Fruit fly (Drosophila melanogaster) whole organism, embryonic: ENCODE measurements around the gene Stat92E.
A peak's percentile ranks its signal among the peaks of the same experiment; 100 is the strongest.

ENCODE experiments used
- Aef1 ChIP-seq: fragments of 200-800 bp; sonication (Bioruptor generic); IDR thresholded peaks from 3 replicates; pipeline ENCODE4 v1.3.6; 2022; ENCODE audit warnings: missing biosample characterization, missing genetic modification characterization
- Blimp-1 ChIP-seq: fragments of 200-800 bp; sonication (Bioruptor generic); optimal IDR thresholded peaks from 3 replicates; lab custom pipeline; 2018; ENCODE audit warnings: missing biosample characterization, missing genetic modification characterization, mild to moderate bottlenecking, moderate library complexity, missing genetic modification reagents
- CG10543 ChIP-seq: fragments of 200-800 bp; sonication (Bioruptor generic); optimal IDR thresholded peaks from 3 replicates; lab custom pipeline; 2017; ENCODE audit warnings: missing biosample characterization, mild to moderate bottlenecking, missing genetic modification characterization, moderate library complexity
- CG1233 ChIP-seq: fragments of 200-800 bp; sonication (Bioruptor generic); optimal IDR thresholded peaks from 4 replicates; lab custom pipeline; 2018; ENCODE audit warnings: missing biosample characterization, mild to moderate bottlenecking, missing genetic modification characterization
- CG14965 ChIP-seq: fragments of 200-800 bp; sonication (Bioruptor generic); optimal IDR thresholded peaks from 2 replicates; lab custom pipeline; 2016; ENCODE audit warnings: missing biosample characterization, missing genetic modification characterization, borderline replicate concordance
- CG15479 ChIP-seq: fragments of 200-800 bp; sonication (Bioruptor generic); optimal IDR thresholded peaks from 3 replicates; lab custom pipeline; 2019; ENCODE audit warnings: missing biosample characterization, mild to moderate bottlenecking, missing genetic modification characterization, moderate library complexity
- CG15514 ChIP-seq: fragments of 200-800 bp; sonication (Bioruptor generic); optimal IDR thresholded peaks from 3 replicates; lab custom pipeline; 2017; ENCODE audit warnings: missing biosample characterization, missing genetic modification characterization, mild to moderate bottlenecking, moderate library complexity, missing genetic modification reagents
- CG16863 ChIP-seq: fragments of 200-800 bp; sonication (Bioruptor generic); optimal IDR thresholded peaks from 3 replicates; lab custom pipeline; 2016; ENCODE audit warnings: missing biosample characterization, missing genetic modification characterization
- CG17186 ChIP-seq: fragments of 200-800 bp; sonication (Bioruptor generic); optimal IDR thresholded peaks from 3 replicates; lab custom pipeline; 2017; ENCODE audit warnings: missing biosample characterization, missing genetic modification reagents, missing genetic modification characterization
- CG18599 ChIP-seq: fragments of 200-800 bp; sonication (Bioruptor generic); optimal IDR thresholded peaks from 3 replicates; lab custom pipeline; 2017; ENCODE audit warnings: missing biosample characterization, missing genetic modification characterization, mild to moderate bottlenecking, moderate library complexity, missing genetic modification reagents
- CG2116 ChIP-seq: fragments of 200-800 bp; sonication (Bioruptor generic); optimal IDR thresholded peaks from 3 replicates; lab custom pipeline; 2018; ENCODE audit warnings: missing biosample characterization, mild to moderate bottlenecking, missing genetic modification characterization
- CG2120 ChIP-seq: fragments of 200-800 bp; sonication (Bioruptor generic); optimal IDR thresholded peaks from 3 replicates; lab custom pipeline; 2016; ENCODE audit warnings: missing biosample characterization, missing genetic modification characterization
- CG2712 ChIP-seq: fragments of 200-800 bp; optimal IDR thresholded peaks from 3 replicates; lab custom pipeline; 2019; ENCODE audit warnings: missing biosample characterization, mild to moderate bottlenecking, missing genetic modification characterization, moderate library complexity
- CG32767 ChIP-seq: fragments of 200-800 bp; sonication (Bioruptor generic); IDR thresholded peaks from 2 replicates; pipeline ENCODE4 v1.3.6; 2022; ENCODE audit warnings: missing biosample characterization, missing genetic modification characterization
- CG34422 ChIP-seq: fragments of 200-800 bp; sonication (Bioruptor generic); IDR thresholded peaks from 3 replicates; pipeline ENCODE4 v1.3.6; 2022; ENCODE audit warnings: missing biosample characterization, missing genetic modification characterization
- CG4328 ChIP-seq: fragments of 200-800 bp; sonication (Bioruptor generic); optimal IDR thresholded peaks from 3 replicates; lab custom pipeline; 2017; ENCODE audit warnings: missing biosample characterization, missing genetic modification reagents, missing genetic modification characterization
- CG4730 ChIP-seq: fragments of 200-800 bp; sonication (Bioruptor generic); IDR thresholded peaks from 2 replicates; pipeline ENCODE4 v1.3.6; 2022; ENCODE audit warnings: missing biosample characterization, missing genetic modification characterization
- CG5180 ChIP-seq: fragments of 200-800 bp; sonication (Bioruptor generic); optimal IDR thresholded peaks from 3 replicates; lab custom pipeline; 2017; ENCODE audit warnings: missing biosample characterization, missing genetic modification characterization, mild to moderate bottlenecking, moderate library complexity, missing genetic modification reagents
- CG7786 ChIP-seq: fragments of 200-800 bp; sonication (Bioruptor generic); optimal IDR thresholded peaks from 2 replicates; lab custom pipeline; 2016; ENCODE audit warnings: missing biosample characterization, missing genetic modification characterization
- CoRest ChIP-seq: fragments of 200-800 bp; sonication (Bioruptor generic); optimal IDR thresholded peaks from 3 replicates; lab custom pipeline; 2018; ENCODE audit warnings: missing biosample characterization, mild to moderate bottlenecking, missing genetic modification characterization, moderate library complexity
- Ets65A ChIP-seq: fragments of 200-800 bp; sonication (Bioruptor generic); peaks from one replicate; lab custom pipeline; 2016; ENCODE audit warnings: missing biosample characterization, missing genetic modification characterization
- Fer1 ChIP-seq: fragments of 200-800 bp; sonication (Bioruptor generic); optimal IDR thresholded peaks from 2 replicates; lab custom pipeline; 2017; ENCODE audit warnings: missing biosample characterization, mild to moderate bottlenecking, missing genetic modification characterization
- Fer3 ChIP-seq: fragments of 200-800 bp; sonication (Bioruptor generic); optimal IDR thresholded peaks from 2 replicates; lab custom pipeline; 2018; ENCODE audit warnings: missing biosample characterization, mild to moderate bottlenecking, missing genetic modification characterization, moderate library complexity
- HLH54F ChIP-seq: fragments of 200-800 bp; sonication (Bioruptor generic); optimal IDR thresholded peaks from 3 replicates; lab custom pipeline; 2016; ENCODE audit warnings: missing biosample characterization, missing genetic modification characterization
- Hmx ChIP-seq: fragments of 200-800 bp; sonication (Bioruptor generic); optimal IDR thresholded peaks from 2 replicates; lab custom pipeline; 2016; ENCODE audit warnings: missing biosample characterization, missing genetic modification characterization
- MBD-R2 ChIP-seq: fragments of 200-800 bp; sonication (Bioruptor generic); IDR thresholded peaks from 2 replicates; pipeline ENCODE4 v1.3.6; 2022; ENCODE audit warnings: missing biosample characterization, missing genetic modification characterization
- PHDP ChIP-seq: fragments of 200-800 bp; sonication (Bioruptor generic); optimal IDR thresholded peaks from 3 replicates; lab custom pipeline; 2018; ENCODE audit warnings: missing biosample characterization, mild to moderate bottlenecking, missing genetic modification characterization, moderate library complexity
- Rx ChIP-seq: fragments of 200-800 bp; sonication (Bioruptor generic); IDR thresholded peaks from 2 replicates; pipeline ENCODE4 v1.3.6; 2022; ENCODE audit warnings: missing biosample characterization, missing genetic modification characterization
- Vsx1 ChIP-seq: fragments of 200-800 bp; sonication (Bioruptor generic); optimal IDR thresholded peaks from 2 replicates; lab custom pipeline; 2017; ENCODE audit warnings: missing biosample characterization, mild to moderate bottlenecking, missing genetic modification characterization, missing genetic modification reagents
- ab ChIP-seq: fragments of 200-800 bp; sonication (Bioruptor generic); optimal IDR thresholded peaks from 2 replicates; lab custom pipeline; 2016; ENCODE audit warnings: missing biosample characterization, missing genetic modification characterization
- abd-A ChIP-seq: fragments of 200-800 bp; sonication (Bioruptor generic); optimal IDR thresholded peaks from 3 replicates; lab custom pipeline; 2019; ENCODE audit warnings: missing biosample characterization, mild to moderate bottlenecking, missing genetic modification characterization, moderate library complexity
- ac ChIP-seq: fragments of 200-800 bp; sonication (Bioruptor generic); optimal IDR thresholded peaks from 3 replicates; lab custom pipeline; 2017; ENCODE audit warnings: missing biosample characterization, mild to moderate bottlenecking, missing genetic modification characterization
- ase ChIP-seq: fragments of 200-800 bp; sonication (Bioruptor generic); IDR thresholded peaks from 3 replicates; pipeline ENCODE4 v1.3.6; 2022; ENCODE audit warnings: missing biosample characterization, missing genetic modification characterization
- bcd ChIP-seq: fragments of 200-800 bp; sonication (Bioruptor generic); optimal IDR thresholded peaks from 2 replicates; lab custom pipeline; 2017; ENCODE audit warnings: missing biosample characterization, mild to moderate bottlenecking, missing genetic modification characterization
- cas ChIP-seq: fragments of 200-800 bp; sonication (Bioruptor generic); IDR thresholded peaks from 2 replicates; pipeline ENCODE4 v1.3.6; 2022; ENCODE audit warnings: missing biosample characterization, missing genetic modification characterization
- ci ChIP-seq: fragments of 200-800 bp; sonication (Bioruptor generic); IDR thresholded peaks from 3 replicates; pipeline ENCODE4 v1.3.6; 2022; ENCODE audit warnings: missing biosample characterization, missing genetic modification characterization
- fd102C ChIP-seq: fragments of 200-800 bp; sonication (Bioruptor generic); optimal IDR thresholded peaks from 2 replicates; lab custom pipeline; 2018; ENCODE audit warnings: missing biosample characterization, mild to moderate bottlenecking, missing genetic modification characterization, moderate library complexity
- gcm2 ChIP-seq: fragments of 200-800 bp; sonication (Bioruptor generic); optimal IDR thresholded peaks from 2 replicates; lab custom pipeline; 2016; ENCODE audit warnings: missing biosample characterization, missing genetic modification characterization
- gfzf ChIP-seq: fragments of 200-800 bp; sonication (Bioruptor generic); optimal IDR thresholded peaks from 2 replicates; lab custom pipeline; 2016; ENCODE audit warnings: missing biosample characterization, mild to moderate bottlenecking, missing genetic modification characterization, moderate library complexity
- gro ChIP-seq: fragments of 200-800 bp; sonication (Bioruptor generic); optimal IDR thresholded peaks from 2 replicates; lab custom pipeline; 2016; ENCODE audit warnings: missing biosample characterization, missing genetic modification characterization
- ham ChIP-seq: fragments of 200-800 bp; sonication (Bioruptor generic); IDR thresholded peaks from 2 replicates; pipeline ENCODE4 v1.3.6; 2022; ENCODE audit warnings: missing biosample characterization, missing genetic modification characterization
- knrl ChIP-seq: fragments of 200-800 bp; sonication (Bioruptor generic); IDR thresholded peaks from 3 replicates; pipeline ENCODE4 v1.3.6; 2022; ENCODE audit warnings: missing biosample characterization, missing genetic modification characterization; ENCODE audit not compliant: partially characterized antibody
- lbe ChIP-seq: fragments of 200-800 bp; sonication (Bioruptor generic); optimal IDR thresholded peaks from 2 replicates; lab custom pipeline; 2016; ENCODE audit warnings: missing biosample characterization, mild to moderate bottlenecking, missing genetic modification characterization
- lola ChIP-seq, 3 experiments: fragments of >200 bp in 2 of 3; fragments of 200-800 bp in 1 of 3; sonication (Bioruptor generic) in 1 of 3; optimal IDR thresholded peaks; 2 replicates each; lab custom pipeline; 2017 to 2019; ENCODE audit warnings: missing biosample characterization in 3 of 3, missing genetic modification characterization in 3 of 3, mild to moderate bottlenecking in 1 of 3, moderate library complexity in 1 of 3
- mld ChIP-seq: fragments of 200-800 bp; sonication (Bioruptor generic); IDR thresholded peaks from 3 replicates; pipeline ENCODE4 v1.3.6; 2022; ENCODE audit warnings: missing biosample characterization, missing genetic modification characterization; ENCODE audit not compliant: partially characterized antibody
- pho ChIP-seq: fragments of 200-800 bp; sonication (Bioruptor generic); optimal IDR thresholded peaks from 2 replicates; lab custom pipeline; 2016; ENCODE audit warnings: missing biosample characterization, missing genetic modification characterization
- phol ChIP-seq: fragments of 200-800 bp; sonication (Bioruptor generic); optimal IDR thresholded peaks from 3 replicates; lab custom pipeline; 2018; ENCODE audit warnings: missing biosample characterization, mild to moderate bottlenecking, missing genetic modification characterization, moderate library complexity
- pnt ChIP-seq: fragments of 200-800 bp; sonication (Bioruptor generic); optimal IDR thresholded peaks from 3 replicates; lab custom pipeline; 2016; ENCODE audit warnings: missing biosample characterization, missing genetic modification characterization
- pros ChIP-seq: fragments of 200-800 bp; sonication (Bioruptor generic); optimal IDR thresholded peaks from 3 replicates; lab custom pipeline; 2019; ENCODE audit warnings: missing biosample characterization, mild to moderate bottlenecking, missing genetic modification characterization, moderate library complexity
- stwl ChIP-seq: fragments of 200-800 bp; sonication (Bioruptor generic); optimal IDR thresholded peaks from 3 replicates; lab custom pipeline; 2018; ENCODE audit warnings: missing biosample characterization, mild to moderate bottlenecking, missing genetic modification characterization, moderate library complexity

Stat92E gene

DNA sequence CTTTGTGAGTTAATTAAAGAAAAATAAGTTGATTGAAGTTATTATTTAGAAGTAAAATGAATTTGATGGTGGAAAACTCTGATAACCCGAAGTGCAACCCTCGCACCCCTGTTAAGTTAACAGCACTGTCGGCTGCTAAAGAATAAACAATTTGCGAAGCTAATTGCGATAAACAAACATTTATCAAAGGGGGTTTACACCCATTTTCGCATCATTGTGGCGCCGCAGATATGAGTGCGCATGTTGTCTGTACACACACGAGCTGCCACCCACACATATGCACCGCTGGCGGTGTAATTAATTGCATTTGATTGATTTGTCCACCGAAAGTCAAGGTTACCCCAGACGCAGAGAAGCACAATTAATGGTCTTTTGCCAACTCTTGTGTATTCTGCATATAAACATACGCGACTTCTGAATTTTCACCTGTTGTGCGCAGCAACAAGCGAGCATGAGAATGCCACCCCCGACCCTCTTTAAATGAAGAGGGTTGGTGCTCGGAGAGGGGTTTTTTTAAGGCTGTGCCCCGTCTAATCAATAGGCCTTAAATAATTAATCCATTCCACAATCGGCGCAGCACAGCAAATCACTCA lies 528 bp downstream of the Stat92E start (continued):
- TF ChIP-seq CG2712 (tag; lab: Kevin White, UChicago) (no peak), abd-A (tag; lab: Kevin White, UChicago) (peak; percentile 16), CG2120 (GFP tag; lab: Kevin White, UChicago) (no peak), ci (GFP tag; lab: Robert Waterston, UW) (no peak), CG14965 (no peak), CG5180 (GFP tag; lab: Kevin White, UChicago) (peak; percentile 22), ase (GFP tag; lab: Robert Waterston, UW) (no peak), ac (GFP tag; lab: Kevin White, UChicago) (no peak), gro (GFP tag; lab: Kevin White, UChicago) (no peak), Fer3 (no peak), CoRest (tag; lab: Kevin White, UChicago) (no peak), Hmx (GFP tag; lab: Kevin White, UChicago) (no peak), cas (GFP tag; lab: Robert Waterston, UW) (no peak), CG16863 (GFP tag; lab: Kevin White, UChicago) (no peak), CG15514 (GFP tag; lab: Kevin White, UChicago) (peak; percentile 21), Blimp-1 (GFP tag; lab: Kevin White, UChicago) (no peak), gcm2 (GFP tag; lab: Kevin White, UChicago) (no peak), CG32767 (GFP tag; lab: Robert Waterston, UW) (0 out of 2 replicates have a peak, but pooled peaks have one; percentile 42), Vsx1 (GFP tag; lab: Kevin White, UChicago) (peak; percentile 38), bcd (no peak), CG2116 (peak; percentile 90), pho (GFP tag; lab: Kevin White, UChicago) (no peak), stwl (no peak), Fer1 (GFP tag; lab: Kevin White, UChicago) (peak; percentile 7), mld (no peak), CG34422 (peak; percentile 21; the same call in 1 of the 3 replicates), Aef1 (no peak), CG4730 (GFP tag; lab: Robert Waterston, UW) (no peak), phol (tag; lab: Kevin White, UChicago) (no peak), CG7786 (GFP tag; lab: Kevin White, UChicago) (no peak), CG10543 (GFP tag; lab: Kevin White, UChicago) (no peak), CG15479 (GFP tag; lab: Kevin White, UChicago) (peak; percentile 3), Rx (GFP tag; lab: Robert Waterston, UW) (no peak), PHDP (tag; lab: Kevin White, UChicago) (no peak), pros (GFP tag; lab: Kevin White, UChicago) (no peak), MBD-R2 (no peak), gfzf (GFP tag; lab: Kevin White, UChicago) (no peak), CG18599 (GFP tag; lab: Kevin White, UChicago) (peak; percentile 10), knrl (GFP tag; lab: Robert Waterston, UW) (no peak), CG1233 (GFP tag; lab: Kevin White, UChicago) (no peak), CG17186 (GFP tag; lab: Kevin White, UChicago) (no peak), fd102C (GFP tag; lab: Kevin White, UChicago) (no peak), ab (no peak), Ets65A (GFP tag; lab: Kevin White, UChicago) (peak; percentile 69), pnt (GFP tag; lab: Kevin White, UChicago) (no peak), ham (GFP tag; lab: Robert Waterston, UW) (no peak), CG4328 (GFP tag; lab: Kevin White, UChicago) (peak; percentile 8), HLH54F (GFP tag; lab: Kevin White, UChicago) (no peak), lola (GFP tag; optimal IDR thresholded peaks at IDR 0.05; lab: Kevin White, UChicago) (no peak), lbe (GFP tag; lab: Kevin White, UChicago) (no peak)
